Worm (Caenorhabditis elegans) whole organism, young adult: ENCODE measurements around the gene str-177.

Source experiments
- D2030.7 ChIP-seq: fragments of 200-800 bp; sonication (Bioruptor generic); IDR thresholded peaks from 2 replicates; pipeline ENCODE4 v1.3.6; 2022; ENCODE audit warnings: missing genetic modification reagents, missing genetic modification characterization, missing compliant biosample characterization
- F22D6.2 ChIP-seq: sonication (generic microtip); optimal IDR thresholded peaks from 2 replicates; lab custom pipeline; 2016; ENCODE audit warnings: mild to moderate bottlenecking, missing genetic modification characterization, missing compliant biosample characterization
- F23B12.7 ChIP-seq: sonication (generic microtip); optimal IDR thresholded peaks from 2 replicates; lab custom pipeline; 2017; ENCODE audit warnings: missing genetic modification characterization, mild to moderate bottlenecking, missing compliant biosample characterization, antibody characterized with exemption, moderate library complexity; ENCODE audit not compliant: insufficient read depth
- F49E8.2 ChIP-seq: sonication (generic microtip); optimal IDR thresholded peaks from 3 replicates; lab custom pipeline; 2017; ENCODE audit warnings: missing genetic modification characterization, mild to moderate bottlenecking, missing compliant biosample characterization, antibody characterized with exemption, moderate library complexity; ENCODE audit not compliant: insufficient read depth
- K12H6.12 ChIP-seq: fragments of 200-800 bp; sonication (Bioruptor generic); optimal IDR thresholded peaks from 2 replicates; lab custom pipeline; 2018; ENCODE audit warnings: mild to moderate bottlenecking, missing genetic modification characterization, missing compliant biosample characterization
- T26A5.8 ChIP-seq: sonication (generic microtip); optimal IDR thresholded peaks from 2 replicates; lab custom pipeline; 2016; ENCODE audit warnings: missing genetic modification characterization, missing compliant biosample characterization
- Y53F4B.3 ChIP-seq: fragments of 200-800 bp; sonication (Bioruptor generic); IDR thresholded peaks from 2 replicates; pipeline ENCODE4 v1.3.6; 2022; ENCODE audit warnings: missing genetic modification reagents, missing genetic modification characterization, missing compliant biosample characterization
- Y53G8AR.9 ChIP-seq: fragments of 200-800 bp; sonication (Bioruptor generic); conservative IDR thresholded peaks from 2 replicates; pipeline ENCODE4 v1.3.6; 2022; ENCODE audit warnings: missing genetic modification reagents, missing genetic modification characterization, missing compliant biosample characterization
- Y56A3A.18 ChIP-seq: fragments of 200-800 bp; sonication (Bioruptor generic); IDR thresholded peaks from 2 replicates; pipeline ENCODE4 v1.3.6; 2022; ENCODE audit warnings: missing genetic modification reagents, missing genetic modification characterization, missing compliant biosample characterization
- aptf-2 ChIP-seq: fragments of 200-800 bp; sonication (Bioruptor generic); conservative IDR thresholded peaks from 2 replicates; pipeline ENCODE4 v1.3.6; 2022; ENCODE audit warnings: missing genetic modification reagents, missing genetic modification characterization, missing compliant biosample characterization
- aptf-3 ChIP-seq: fragments of 200-800 bp; sonication (Bioruptor generic); IDR thresholded peaks from 2 replicates; pipeline ENCODE4 v1.3.6; 2022; ENCODE audit warnings: missing genetic modification characterization, missing compliant biosample characterization
- attf-3 ChIP-seq: fragments of 200-800 bp; sonication (Bioruptor generic); conservative IDR thresholded peaks from 2 replicates; pipeline ENCODE4 v1.3.6; 2022; ENCODE audit warnings: missing genetic modification reagents, missing genetic modification characterization, missing compliant biosample characterization
- attf-5 ChIP-seq: fragments of 200-800 bp; sonication (Bioruptor generic); optimal IDR thresholded peaks from 2 replicates; lab custom pipeline; 2018; ENCODE audit warnings: mild to moderate bottlenecking, missing genetic modification characterization, missing compliant biosample characterization
- cebp-1 ChIP-seq, 2 experiments: fragments of 200-800 bp in 1 of 2; sonication (Bioruptor generic) in 1 of 2; sonication (generic microtip) in 1 of 2; IDR thresholded peaks in 1 of 2; optimal IDR thresholded peaks in 1 of 2; 2 replicates each; pipeline versions ENCODE4 v1.3.6 to Lab custom; 2017 to 2022; ENCODE audit warnings: missing compliant biosample characterization in 2 of 2, missing genetic modification characterization in 2 of 2, mild to moderate bottlenecking in 1 of 2, missing genetic modification reagents in 1 of 2, moderate library complexity in 1 of 2
- ceh-27 ChIP-seq: fragments of 200-800 bp; sonication (Bioruptor generic); optimal IDR thresholded peaks from 2 replicates; lab custom pipeline; 2018; ENCODE audit warnings: mild to moderate bottlenecking, missing genetic modification characterization, moderate library complexity, missing compliant biosample characterization
- chd-7 ChIP-seq: sonication (generic microtip); optimal IDR thresholded peaks from 2 replicates; lab custom pipeline; 2016; ENCODE audit warnings: mild to moderate bottlenecking, missing genetic modification characterization, moderate library complexity, missing compliant biosample characterization
- dox-1 ChIP-seq: fragments of 200-800 bp; sonication (Bioruptor generic); IDR thresholded peaks from 2 replicates; pipeline ENCODE4 v1.3.6; 2022; ENCODE audit warnings: missing genetic modification reagents, missing genetic modification characterization, missing compliant biosample characterization
- efl-1 ChIP-seq: fragments of 150-350 bp; optimal IDR thresholded peaks from 2 replicates; lab custom pipeline; 2014; ENCODE audit warnings: missing biosample characterization, missing genetic modification reagents, missing genetic modification characterization
- gei-17 ChIP-seq: fragments of 200-800 bp; sonication (Bioruptor generic); optimal IDR thresholded peaks from 2 replicates; lab custom pipeline; 2018; ENCODE audit warnings: mild to moderate bottlenecking, missing genetic modification characterization, missing compliant biosample characterization
- hmg-1.2 ChIP-seq: fragments of 200-800 bp; sonication (Bioruptor generic); IDR thresholded peaks from 2 replicates; pipeline ENCODE4 v1.3.6; 2022; ENCODE audit warnings: missing genetic modification reagents, missing genetic modification characterization, missing compliant biosample characterization
- lag-1 ChIP-seq: fragments of 200-800 bp; sonication (Bioruptor generic); IDR thresholded peaks from 2 replicates; pipeline ENCODE4 v1.3.6; 2022; ENCODE audit warnings: missing genetic modification reagents, missing genetic modification characterization, missing compliant biosample characterization
- let-526 ChIP-seq: fragments of 200-800 bp; sonication (Bioruptor generic); IDR thresholded peaks from 2 replicates; pipeline ENCODE4 v1.3.6; 2022; ENCODE audit warnings: missing genetic modification reagents, missing genetic modification characterization, missing compliant biosample characterization
- let-607 ChIP-seq, 2 experiments: fragments of 200-800 bp in 1 of 2; sonication (Bioruptor generic) in 1 of 2; sonication (generic microtip) in 1 of 2; optimal IDR thresholded peaks; 2 replicates each; lab custom pipeline; 2016 to 2018; ENCODE audit warnings: mild to moderate bottlenecking in 2 of 2, missing compliant biosample characterization in 2 of 2, missing genetic modification characterization in 2 of 2, moderate library complexity in 2 of 2, missing genotype in 1 of 2
- lin-40 ChIP-seq: sonication (generic microtip); optimal IDR thresholded peaks from 2 replicates; lab custom pipeline; 2016; ENCODE audit warnings: missing genetic modification characterization, mild to moderate bottlenecking, missing compliant biosample characterization, missing genotype, missing genetic modification reagents
- lir-1 ChIP-seq: fragments of 200-800 bp; sonication (Bioruptor generic); conservative IDR thresholded peaks from 2 replicates; pipeline ENCODE4 v1.3.6; 2022; ENCODE audit warnings: missing genetic modification reagents, missing genetic modification characterization, missing compliant biosample characterization
- madf-3 ChIP-seq: fragments of 200-800 bp; sonication (Bioruptor generic); IDR thresholded peaks from 2 replicates; pipeline ENCODE4 v1.3.6; 2022; ENCODE audit warnings: missing genetic modification reagents, missing genetic modification characterization, missing compliant biosample characterization
- mcd-1 ChIP-seq: fragments of 200-800 bp; sonication (Bioruptor generic); IDR thresholded peaks from 2 replicates; pipeline ENCODE4 v1.3.6; 2022; ENCODE audit warnings: missing genetic modification reagents, missing genetic modification characterization, missing compliant biosample characterization
- nhr-80 ChIP-seq: sonication (generic microtip); optimal IDR thresholded peaks from 2 replicates; lab custom pipeline; 2016; ENCODE audit warnings: missing genetic modification characterization, missing compliant biosample characterization
- rec-8 ChIP-seq, 2 experiments: sonication (generic microtip); optimal IDR thresholded peaks; 2 replicates each; lab custom pipeline; 2016; ENCODE audit warnings: mild to moderate bottlenecking in 2 of 2, missing genetic modification characterization in 2 of 2, missing genetic modification reagents in 2 of 2, missing genotype in 2 of 2, missing biosample characterization in 1 of 2, missing compliant biosample characterization in 1 of 2, moderate library complexity in 1 of 2
- rpc-1 ChIP-seq, 2 experiments: fragments of 150-350 bp in 1 of 2; sonication (generic microtip) in 1 of 2; optimal IDR thresholded peaks; 2 replicates each; lab custom pipeline; 2014 to 2018; ENCODE audit warnings: missing biosample characterization in 1 of 2, missing genetic modification characterization in 1 of 2, missing genetic modification reagents in 1 of 2, missing genotype in 1 of 2
- snpc-4 ChIP-seq, 5 experiments: fragments of 150-350 bp in 1 of 5; sonication (generic microtip) in 4 of 5; optimal IDR thresholded peaks; 2 replicates each; lab custom pipeline; 2014 to 2018; ENCODE audit warnings: missing genetic modification characterization in 5 of 5, missing biosample characterization in 3 of 5, antibody characterized with exemption in 2 of 5, mild to moderate bottlenecking in 2 of 5, missing compliant biosample characterization in 2 of 5, missing genotype in 2 of 5, moderate library complexity in 2 of 5, missing genetic modification reagents in 1 of 5
- sptf-2 ChIP-seq: fragments of 200-800 bp; sonication (Bioruptor generic); optimal IDR thresholded peaks from 2 replicates; lab custom pipeline; 2018; ENCODE audit warnings: mild to moderate bottlenecking, missing genetic modification characterization, missing compliant biosample characterization
- tlf-1 ChIP-seq: fragments of 200-800 bp; sonication (Bioruptor generic); optimal IDR thresholded peaks from 2 replicates; lab custom pipeline; 2018; ENCODE audit warnings: mild to moderate bottlenecking, missing genetic modification characterization, missing compliant biosample characterization
- unc-62 ChIP-seq: fragments of 150-350 bp; optimal IDR thresholded peaks from 2 replicates; lab custom pipeline; 2014; ENCODE audit warnings: missing biosample characterization, missing genetic modification reagents, missing genetic modification characterization
- zim-3 ChIP-seq: sonication (generic microtip); optimal IDR thresholded peaks from 2 replicates; lab custom pipeline; 2017; ENCODE audit warnings: mild to moderate bottlenecking, missing genetic modification characterization, moderate library complexity, missing compliant biosample characterization
- ztf-18 ChIP-seq: sonication (generic microtip); optimal IDR thresholded peaks from 2 replicates; lab custom pipeline; 2016; ENCODE audit warnings: missing genotype, mild to moderate bottlenecking, missing genetic modification characterization, missing compliant biosample characterization
- ztf-25 ChIP-seq: fragments of 200-800 bp; sonication (Bioruptor generic); IDR thresholded peaks from 2 replicates; pipeline ENCODE4 v1.3.6; 2022; ENCODE audit warnings: missing genetic modification reagents, missing genetic modification characterization, missing compliant biosample characterization

The str-177 gene

DNA sequence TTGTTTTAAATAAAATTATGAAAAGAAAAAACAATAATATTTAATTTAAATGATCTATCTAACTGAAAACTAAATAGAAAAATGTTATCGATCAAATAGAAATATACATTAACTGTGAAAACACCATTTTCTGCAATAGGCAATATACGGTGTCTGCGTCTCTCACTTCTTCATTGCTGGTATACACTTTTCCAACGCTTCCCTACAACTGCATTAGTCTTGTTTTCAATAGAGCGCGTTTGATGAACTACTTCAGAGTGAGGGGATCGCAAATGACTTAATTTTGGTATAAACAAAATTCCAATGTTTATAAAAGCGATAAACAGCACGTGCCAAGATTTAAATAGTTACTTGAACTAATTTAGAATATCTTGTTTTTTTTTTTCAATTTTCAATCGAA is 13.7 kb upstream of the str-177 start:
- TF ChIP-seq attf-5 (GFP tag; lab: Kevin White, UChicago) (peak; percentile 87), gei-17 (no peak), T26A5.8 (no peak), aptf-2 (GFP tag; lab: Robert Waterston, UW) (no peak), sptf-2 (GFP tag; lab: Kevin White, UChicago) (no peak), F22D6.2 (tag; lab: Kevin White, UChicago) (no peak), let-526 (GFP tag; lab: Robert Waterston, UW) (no peak), unc-62 (no peak), nhr-80 (tag; lab: Kevin White, UChicago) (peak; percentile 76), hmg-1.2 (GFP tag; lab: Robert Waterston, UW) (peak; percentile 74; the same call in 1 of the 2 replicates), mcd-1 (GFP tag; lab: Robert Waterston, UW) (peak; percentile 48; the same call in 1 of the 2 replicates), snpc-4 (GFP tag; optimal IDR thresholded peaks at IDR 0.05; lab: Kevin White, UChicago) (no peak), snpc-4 (tag; optimal IDR thresholded peaks at IDR 0.05; lab: Kevin White, UChicago) (peak in 1 of 4 experiments; percentile 60), attf-3 (GFP tag; lab: Robert Waterston, UW) (no peak), ztf-18 (peak; percentile 22), lir-1 (GFP tag; lab: Robert Waterston, UW) (no peak), cebp-1 (GFP tag; IDR thresholded peaks at IDR 0.05; lab: Robert Waterston, UW) (no peak), cebp-1 (tag; optimal IDR thresholded peaks at IDR 0.05; lab: Kevin White, UChicago) (peak; percentile 22), K12H6.12 (tag; lab: Kevin White, UChicago) (peak; percentile 8), tlf-1 (GFP tag; lab: Kevin White, UChicago) (no peak), ztf-25 (no peak), F49E8.2 (tag; lab: Kevin White, UChicago) (no peak), let-607 (tag; optimal IDR thresholded peaks at IDR 0.05; lab: Kevin White, UChicago) (peak in 1 of 2 experiments; percentile 59), F23B12.7 (peak; percentile 35), dox-1 (GFP tag; lab: Robert Waterston, UW) (peak; percentile 47; the same call in 1 of the 2 replicates), Y53G8AR.9 (GFP tag; lab: Robert Waterston, UW) (no peak), ceh-27 (GFP tag; lab: Kevin White, UChicago) (peak; percentile 7)

DNA sequence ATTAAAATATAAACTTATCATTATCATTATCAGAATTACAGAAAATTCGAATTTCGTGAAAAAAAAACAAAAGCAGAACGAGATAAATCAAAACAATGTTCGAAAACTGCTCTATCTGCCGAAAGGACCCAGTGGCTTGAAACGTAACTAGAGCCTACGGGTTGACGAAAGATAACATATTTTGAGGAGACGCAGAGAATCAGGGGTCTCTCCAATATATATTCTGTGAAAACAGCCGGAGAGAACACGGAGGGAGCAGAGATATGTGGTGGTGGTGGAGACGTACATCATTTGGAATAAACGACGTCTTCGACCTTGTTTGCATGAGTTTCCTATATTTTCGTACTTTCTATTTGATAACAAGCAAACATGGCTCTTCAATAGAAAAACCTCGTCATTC is 10.1 kb upstream of the str-177 start:
- TF ChIP-seq lag-1 (0 out of 2 replicates have a peak, but pooled peaks have one; percentile 19), Y53F4B.3 (GFP tag; lab: Robert Waterston, UW) (no peak), hmg-1.2 (GFP tag; lab: Robert Waterston, UW) (peak; percentile 69)

DNA sequence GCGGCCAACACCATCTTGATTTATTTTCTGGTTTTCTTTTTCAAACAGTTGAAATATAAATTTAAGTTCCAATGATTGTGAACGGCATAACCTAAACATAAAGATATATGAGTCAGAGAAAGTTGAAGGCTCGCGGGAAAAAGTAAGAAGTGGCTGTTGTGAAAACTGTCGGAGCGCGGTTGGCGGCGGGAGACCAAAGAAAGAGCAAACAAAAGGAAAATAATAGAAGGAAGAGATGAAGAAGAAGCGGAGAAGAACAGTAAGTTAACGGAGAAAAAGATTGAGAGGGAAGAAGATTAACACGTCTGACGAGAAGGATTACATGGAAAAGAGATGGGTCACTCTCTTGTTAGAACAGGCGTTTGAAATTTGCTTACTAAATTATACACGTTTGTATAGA is 8.6 kb upstream of the str-177 start, which contains the start of gene inx-10:
inx-10 (minus strand) TSS at position 101 of the 400 bp plus-strand sequence.
- no peak for TF ChIP-seq Y56A3A.18
- TF ChIP-seq zim-3 = no peak
- TF ChIP-seq Y53F4B.3 (GFP tag; lab: Robert Waterston, UW) = no peak
- TF ChIP-seq D2030.7 (GFP tag; lab: Robert Waterston, UW) = no peak
- TF ChIP-seq ceh-27 (GFP tag; lab: Kevin White, UChicago) = no peak
- TF ChIP-seq rpc-1 (optimal IDR thresholded peaks at IDR 0.05; lab: Kevin White, UChicago) = no peak
- TF ChIP-seq rpc-1 (tag; optimal IDR thresholded peaks at IDR 0.05; lab: Kevin White, UChicago) = no peak
- TF ChIP-seq lin-40 (tag; lab: Kevin White, UChicago) = no peak
- TF ChIP-seq rec-8 (tag; optimal IDR thresholded peaks at IDR 0.05; lab: Kevin White, UChicago) = no peak
- no peak for TF ChIP-seq chd-7 (tag; lab: Kevin White, UChicago)
- TF ChIP-seq aptf-3 = no peak
- TF ChIP-seq efl-1 = no peak
- TF ChIP-seq madf-3 = no peak
- no peak for TF ChIP-seq unc-62
